Worm (Caenorhabditis elegans) whole organism, L3 larva: ENCODE results near the gene F20B6.10.

Experiments used
- nhr-76 ChIP-seq: fragments of 150-350 bp; sonication (generic microtip); optimal IDR thresholded peaks from 5 replicates; lab custom pipeline; 2014; ENCODE audit warnings: missing biosample characterization, missing genetic modification characterization
- pqm-1 ChIP-seq: fragments of 150-350 bp; optimal IDR thresholded peaks from 2 replicates; lab custom pipeline; 2017; ENCODE audit warnings: missing biosample characterization, missing genetic modification characterization, inconsistent platforms
- skn-1 ChIP-seq: fragments of 150-350 bp; optimal IDR thresholded peaks from 2 replicates; lab custom pipeline; 2014; ENCODE audit warnings: missing biosample characterization, missing genetic modification characterization
- snpc-4 ChIP-seq: fragments of 150-350 bp; optimal IDR thresholded peaks from 2 replicates; lab custom pipeline; 2014; ENCODE audit warnings: missing biosample characterization, missing genetic modification characterization

DNA sequence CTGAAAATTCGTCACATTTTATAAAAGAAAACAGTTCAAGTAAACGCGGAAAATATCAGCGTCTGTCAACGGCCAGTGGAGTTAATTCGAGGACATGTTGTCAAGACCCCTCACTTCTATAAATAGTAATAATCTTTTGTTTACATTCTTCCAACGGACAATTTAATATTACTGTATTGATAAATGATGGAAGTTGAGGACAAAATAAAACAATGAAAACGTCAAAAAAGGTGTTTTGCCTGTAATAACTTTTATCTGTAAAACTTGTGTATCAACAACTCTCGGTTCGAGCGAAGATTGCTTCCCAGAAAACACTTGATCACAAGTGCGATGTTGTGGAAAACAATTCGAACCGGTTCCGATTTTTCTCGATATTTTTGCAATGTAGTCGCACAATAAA is 31.4 kb upstream of the F20B6.10 start:
- TF ChIP-seq pqm-1 (tag; lab: Kevin White, UChicago) (peak; percentile 48), snpc-4 (tag; lab: Kevin White, UChicago) (no peak), skn-1 (tag; lab: Kevin White, UChicago) (no peak), nhr-76 (tag; lab: Kevin White, UChicago) (no peak)
